Worm (Caenorhabditis elegans) whole organism, early embryonic: ENCODE results near the gene frpr-14.
A peak's percentile ranks its signal among the peaks of the same experiment; 100 is the strongest.

ENCODE experiments used
- B0310.2 ChIP-seq: sonication (generic microtip); optimal IDR thresholded peaks from 2 replicates; lab custom pipeline; 2016; ENCODE audit warnings: mild to moderate bottlenecking, missing genetic modification characterization, missing compliant biosample characterization
- F13C5.2 ChIP-seq: sonication (generic microtip); optimal IDR thresholded peaks from 2 replicates; lab custom pipeline; 2017; ENCODE audit warnings: mild to moderate bottlenecking, missing genetic modification characterization, inconsistent platforms, missing compliant biosample characterization
- aly-1 ChIP-seq: sonication (generic microtip); optimal IDR thresholded peaks from 2 replicates; lab custom pipeline; 2016; ENCODE audit warnings: missing genetic modification characterization, missing compliant biosample characterization
- ama-1 ChIP-seq: fragments of 150-350 bp; optimal IDR thresholded peaks from 2 replicates; lab custom pipeline; 2014
- ceh-13 ChIP-seq: fragments of 200-800 bp; sonication (Bioruptor generic); optimal IDR thresholded peaks from 2 replicates; lab custom pipeline; 2018; ENCODE audit warnings: mild to moderate bottlenecking, missing genetic modification characterization, missing compliant biosample characterization
- ceh-36 ChIP-seq: sonication (generic microtip); optimal IDR thresholded peaks from 2 replicates; lab custom pipeline; 2016; ENCODE audit warnings: missing genetic modification characterization, inconsistent platforms, missing compliant biosample characterization
- ets-7 ChIP-seq: sonication (generic microtip); optimal IDR thresholded peaks from 2 replicates; lab custom pipeline; 2016; ENCODE audit warnings: missing genotype, missing genetic modification characterization, missing compliant biosample characterization
- flt-1 ChIP-seq: fragments of 200-800 bp; sonication (Bioruptor generic); IDR thresholded peaks from 2 replicates; pipeline ENCODE4 v1.3.6; 2022; ENCODE audit warnings: missing genetic modification characterization, missing compliant biosample characterization
- hmbx-1 ChIP-seq: sonication (generic microtip); optimal IDR thresholded peaks from 2 replicates; lab custom pipeline; 2016; ENCODE audit warnings: mild to moderate bottlenecking, missing genetic modification characterization, missing compliant biosample characterization
- hmg-4 ChIP-seq: fragments of 200-800 bp; sonication (Bioruptor generic); optimal IDR thresholded peaks from 2 replicates; lab custom pipeline; 2018; ENCODE audit warnings: mild to moderate bottlenecking, missing genetic modification characterization, missing compliant biosample characterization
- hnd-1 ChIP-seq: sonication (generic microtip); optimal IDR thresholded peaks from 2 replicates; lab custom pipeline; 2016; ENCODE audit warnings: missing genetic modification characterization, missing compliant biosample characterization
- pes-1 ChIP-seq: fragments of 200-800 bp; sonication (Bioruptor generic); IDR thresholded peaks from 2 replicates; pipeline ENCODE4 v1.3.6; 2022; ENCODE audit warnings: missing genetic modification reagents, missing genetic modification characterization, missing compliant biosample characterization
- scrt-1 ChIP-seq: fragments of 200-800 bp; sonication (Bioruptor generic); IDR thresholded peaks from 2 replicates; pipeline ENCODE4 v1.3.6; 2022; ENCODE audit warnings: missing genetic modification characterization, missing compliant biosample characterization
- sea-1 ChIP-seq: fragments of 200-800 bp; sonication (Bioruptor generic); conservative IDR thresholded peaks from 2 replicates; pipeline ENCODE4 v1.3.6; 2022; ENCODE audit warnings: missing genetic modification characterization, missing compliant biosample characterization
- tbx-11 ChIP-seq: fragments of 200-800 bp; sonication (Bioruptor generic); IDR thresholded peaks from 2 replicates; pipeline ENCODE4 v1.3.6; 2022; ENCODE audit warnings: missing genetic modification characterization, missing compliant biosample characterization
- tbx-37 ChIP-seq: fragments of 200-800 bp; sonication (Bioruptor generic); conservative IDR thresholded peaks from 2 replicates; pipeline ENCODE4 v1.3.6; 2022; ENCODE audit warnings: missing genetic modification reagents, missing genetic modification characterization, missing compliant biosample characterization
- tra-4 ChIP-seq: sonication (generic microtip); optimal IDR thresholded peaks from 2 replicates; lab custom pipeline; 2017; ENCODE audit warnings: missing genetic modification characterization, missing compliant biosample characterization

Gene frpr-14

ce11 chrII:682326-682725, 31.6 kb downstream of the frpr-14 start, which contains the start of gene T02H6.7:
T02H6.7 (plus strand) TSS chrII:682626.
- TF ChIP-seq tra-4 (tag; lab: Kevin White, UChicago) (no peak), tbx-37 (GFP tag; lab: Robert Waterston, UW) (no peak), sea-1 (GFP tag; lab: Robert Waterston, UW) (no peak), ceh-13 (no peak), tbx-11 (no peak), hmg-4 (GFP tag; lab: Kevin White, UChicago) (no peak), ama-1 (no peak), scrt-1 (GFP tag; lab: Robert Waterston, UW) (no peak), ets-7 (tag; lab: Kevin White, UChicago) (no peak)

- TF ChIP-seq flt-1 (GFP tag; lab: Robert Waterston, UW) (no peak), pes-1 (GFP tag; lab: Robert Waterston, UW) (no peak), B0310.2 (tag; lab: Kevin White, UChicago) (no peak)
These were observed 32.7 kb downstream of the frpr-14 start, which contains the start of gene T02H6.6 for ce11 chrII:683467-683866. T02H6.6 (plus strand) TSS chrII:683767.

ce11 chrII:684811-685210, 34.1 kb downstream of the frpr-14 start, which contains the start of gene T02H6.5:
T02H6.5 (plus strand) TSS chrII:685111.
- TF ChIP-seq tra-4 (tag; lab: Kevin White, UChicago) (no peak), flt-1 (GFP tag; lab: Robert Waterston, UW) (no peak), tbx-11 (no peak), hnd-1 (tag; lab: Kevin White, UChicago) (no peak), pes-1 (GFP tag; lab: Robert Waterston, UW) (no peak), ets-7 (tag; lab: Kevin White, UChicago) (no peak), ceh-36 (tag; lab: Kevin White, UChicago) (no peak), sea-1 (GFP tag; lab: Robert Waterston, UW) (no peak), hmg-4 (GFP tag; lab: Kevin White, UChicago) (no peak), tbx-37 (GFP tag; lab: Robert Waterston, UW) (no peak), F13C5.2 (tag; lab: Kevin White, UChicago) (no peak), scrt-1 (GFP tag; lab: Robert Waterston, UW) (no peak)

ce11 chrII:689749-690148, 39.0 kb downstream of the frpr-14 start, which contains the start of gene T02H6.4:
T02H6.4 (plus strand) TSS chrII:690049.
- TF ChIP-seq ceh-13 = no peak
- TF ChIP-seq ets-7 (tag; lab: Kevin White, UChicago) = no peak
- TF ChIP-seq ceh-36 (tag; lab: Kevin White, UChicago) = no peak
- TF ChIP-seq pes-1 (GFP tag; lab: Robert Waterston, UW) = no peak
- TF ChIP-seq flt-1 (GFP tag; lab: Robert Waterston, UW) = no peak
- no peak for TF ChIP-seq aly-1 (tag; lab: Kevin White, UChicago)
- no peak for TF ChIP-seq ama-1
- no peak for TF ChIP-seq B0310.2 (tag; lab: Kevin White, UChicago)
- no peak for TF ChIP-seq tbx-11
- TF ChIP-seq hmbx-1 (tag; lab: Kevin White, UChicago) = no peak
- no peak for TF ChIP-seq hnd-1 (tag; lab: Kevin White, UChicago)
- no peak for TF ChIP-seq tbx-37 (GFP tag; lab: Robert Waterston, UW)
- TF ChIP-seq tra-4 (tag; lab: Kevin White, UChicago) = no peak

ce11 chrII:691550-691949, 40.8 kb downstream of the frpr-14 start, which contains the start of gene T02H6.3:
T02H6.3 (plus strand) TSS chrII:691850.
- TF ChIP-seq scrt-1 (GFP tag; lab: Robert Waterston, UW) (no peak), sea-1 (GFP tag; lab: Robert Waterston, UW) (no peak), pes-1 (GFP tag; lab: Robert Waterston, UW) (no peak), tbx-37 (GFP tag; lab: Robert Waterston, UW) (no peak), ceh-13 (no peak), F13C5.2 (tag; lab: Kevin White, UChicago) (no peak)

- peak; percentile 70; the same call in 1 of the 2 replicates for TF ChIP-seq scrt-1 (GFP tag; lab: Robert Waterston, UW)
- TF ChIP-seq tbx-11 = 0 out of 2 replicates have a peak, but pooled peaks have one; percentile 27
- TF ChIP-seq tbx-37 (GFP tag; lab: Robert Waterston, UW) = peak; percentile 53; the same call in 1 of the 2 replicates
These were observed 44.3 kb downstream of the frpr-14 start for ce11 chrII:695079-695478.

- TF ChIP-seq flt-1 (GFP tag; lab: Robert Waterston, UW) (peak; percentile 64; the same call in 1 of the 2 replicates), scrt-1 (GFP tag; lab: Robert Waterston, UW) (peak; percentile 76; the same call in 1 of the 2 replicates), tbx-37 (GFP tag; lab: Robert Waterston, UW) (peak; percentile 57)
These were observed 46.2 kb downstream of the frpr-14 start for ce11 chrII:696776-697532.

ce11 chrII:698453-698852, 47.7 kb downstream of the frpr-14 start:
- peak; percentile 46; the same call in 1 of the 2 replicates for TF ChIP-seq sea-1 (GFP tag; lab: Robert Waterston, UW)
- TF ChIP-seq tbx-11 = peak; percentile 56; the same call in 1 of the 2 replicates
- TF ChIP-seq scrt-1 (GFP tag; lab: Robert Waterston, UW) = peak; percentile 53; the same call in 1 of the 2 replicates
